Worm (Caenorhabditis elegans) whole organism, L4/young adult: Measurements from ENCODE around the gene F34D10.4.
A peak's percentile ranks its signal among the peaks of the same experiment; 100 is the strongest.

Experiments
- W03F9.2 ChIP-seq: fragments of 150-350 bp; optimal IDR thresholded peaks from 2 replicates; lab custom pipeline; 2014; ENCODE audit warnings: missing biosample characterization, missing genetic modification characterization
- dao-5 ChIP-seq: sonication (generic microtip); optimal IDR thresholded peaks from 2 replicates; lab custom pipeline; 2016; ENCODE audit warnings: missing genotype, missing genetic modification characterization, moderate library complexity, missing compliant biosample characterization
- him-1 ChIP-seq: sonication (generic microtip); optimal IDR thresholded peaks from 2 replicates; lab custom pipeline; 2016; ENCODE audit warnings: missing genotype, missing genetic modification reagents, missing genetic modification characterization, missing compliant biosample characterization

Gene F34D10.4

ce11 chrIII:3736302-3736701, at the start of gene F34D10.4:
Gene F34D10.4 (plus strand): TSS chrIII:3736602.
- TF ChIP-seq him-1 (no peak), dao-5 (tag; lab: Kevin White, UChicago) (no peak), W03F9.2 (tag; lab: Kevin White, UChicago) (no peak)

ce11 chrIII:3692516-3692915, 43.9 kb upstream of the F34D10.4 start:
- TF ChIP-seq W03F9.2 (tag; lab: Kevin White, UChicago) (no peak), dao-5 (tag; lab: Kevin White, UChicago) (no peak), him-1 (no peak)

ce11 chrIII:3694572-3694971, 41.8 kb upstream of the F34D10.4 start, which contains the start of gene npr-15:
Gene npr-15 (minus strand): TSS chrIII:3694672.
- TF ChIP-seq him-1 (no peak), dao-5 (tag; lab: Kevin White, UChicago) (no peak), W03F9.2 (tag; lab: Kevin White, UChicago) (no peak)

- no peak for TF ChIP-seq dao-5 (tag; lab: Kevin White, UChicago)
- TF ChIP-seq W03F9.2 (tag; lab: Kevin White, UChicago): no peak
- no peak for TF ChIP-seq him-1
These were observed 38.0 kb upstream of the F34D10.4 start for ce11 chrIII:3698366-3698765.

- TF ChIP-seq dao-5 (tag; lab: Kevin White, UChicago) (no peak), W03F9.2 (tag; lab: Kevin White, UChicago) (no peak), him-1 (no peak)
These were observed 37.1 kb upstream of the F34D10.4 start, which contains the start of gene cyn-9 for ce11 chrIII:3699275-3699674. Gene cyn-9 (minus strand): TSS chrIII:3699640.

ce11 chrIII:3701411-3702310, 34.7 kb upstream of the F34D10.4 start, which contains the start of the genes pdi-1 and C14B1.2:
Gene pdi-1 (minus strand): TSS chrIII:3701461.
Gene C14B1.2 (plus strand): TSS chrIII:3702260.
- no peak for TF ChIP-seq him-1

- TF ChIP-seq W03F9.2 (tag; lab: Kevin White, UChicago) (peak; percentile 45), dao-5 (tag; lab: Kevin White, UChicago) (no peak)
These were observed 33.0 kb upstream of the F34D10.4 start, which contains the start of gene C14B1.3 for ce11 chrIII:3703397-3703796. Gene C14B1.3 (plus strand): TSS chrIII:3703564.

ce11 chrIII:3704967-3705366, 31.4 kb upstream of the F34D10.4 start, which contains the start of gene wdr-5.1:
Gene wdr-5.1 (plus strand): TSS chrIII:3705285.
- TF ChIP-seq dao-5 (tag; lab: Kevin White, UChicago): no peak
- TF ChIP-seq him-1: no peak
- no peak for TF ChIP-seq W03F9.2 (tag; lab: Kevin White, UChicago)

- TF ChIP-seq W03F9.2 (tag; lab: Kevin White, UChicago): no peak
These were observed 29.8 kb upstream of the F34D10.4 start, which contains the start of gene dph-1 for ce11 chrIII:3706586-3706985. Gene dph-1 (plus strand): TSS chrIII:3706886.

ce11 chrIII:3709030-3709429, 27.4 kb upstream of the F34D10.4 start, which contains the start of gene alkb-8:
Gene alkb-8 (plus strand): TSS chrIII:3709330.
- no peak for TF ChIP-seq W03F9.2 (tag; lab: Kevin White, UChicago)
- no peak for TF ChIP-seq him-1
- TF ChIP-seq dao-5 (tag; lab: Kevin White, UChicago): no peak

ce11 chrIII:3713163-3713562, 23.2 kb upstream of the F34D10.4 start, which contains the start of gene nrde-1:
Gene nrde-1 (plus strand): TSS chrIII:3713463.
- TF ChIP-seq dao-5 (tag; lab: Kevin White, UChicago): no peak
- no peak for TF ChIP-seq him-1
- no peak for TF ChIP-seq W03F9.2 (tag; lab: Kevin White, UChicago)

- TF ChIP-seq W03F9.2 (tag; lab: Kevin White, UChicago): no peak
- TF ChIP-seq him-1: no peak
- TF ChIP-seq dao-5 (tag; lab: Kevin White, UChicago): no peak
These were observed 20.2 kb upstream of the F34D10.4 start for ce11 chrIII:3716073-3716659.

ce11 chrIII:3719564-3719963, 16.8 kb upstream of the F34D10.4 start, which contains the start of gene C14B1.8:
Gene C14B1.8 (minus strand): TSS chrIII:3719680.
- TF ChIP-seq dao-5 (tag; lab: Kevin White, UChicago): no peak
- no peak for TF ChIP-seq W03F9.2 (tag; lab: Kevin White, UChicago)

ce11 chrIII:3723726-3724125, 12.7 kb upstream of the F34D10.4 start:
- TF ChIP-seq W03F9.2 (tag; lab: Kevin White, UChicago) (no peak), dao-5 (tag; lab: Kevin White, UChicago) (no peak), him-1 (no peak)
